Fruit fly (Drosophila melanogaster) whole organism, embryonic: ENCODE measurements around the gene CG32847.

ENCODE experiments used
- Atf3 ChIP-seq: fragments of 200-800 bp; sonication (Bioruptor generic); optimal IDR thresholded peaks from 3 replicates; lab custom pipeline; 2016; ENCODE audit warnings: missing biosample characterization, missing genetic modification characterization
- CG10274 ChIP-seq: fragments of 200-800 bp; sonication (Bioruptor generic); optimal IDR thresholded peaks from 3 replicates; lab custom pipeline; 2017; ENCODE audit warnings: missing biosample characterization, mild to moderate bottlenecking, missing genetic modification characterization
- CG11093 ChIP-seq: fragments of 200-800 bp; sonication (Bioruptor generic); IDR thresholded peaks from 3 replicates; pipeline ENCODE4 v1.3.6; 2022; ENCODE audit warnings: missing biosample characterization, missing genetic modification characterization
- CG12104 ChIP-seq: fragments of 200-800 bp; sonication (Bioruptor generic); optimal IDR thresholded peaks from 3 replicates; lab custom pipeline; 2016; ENCODE audit warnings: missing biosample characterization, missing genetic modification characterization
- CG12769 ChIP-seq: fragments of 200-800 bp; sonication (Bioruptor generic); optimal IDR thresholded peaks from 2 replicates; lab custom pipeline; 2019; ENCODE audit warnings: missing biosample characterization, mild to moderate bottlenecking, missing genetic modification characterization, moderate library complexity
- CG13287 ChIP-seq: fragments of 200-800 bp; sonication (Bioruptor generic); IDR thresholded peaks from 2 replicates; pipeline ENCODE4 v1.3.6; 2022; ENCODE audit warnings: missing biosample characterization, missing genetic modification characterization; ENCODE audit not compliant: partially characterized antibody
- CG15514 ChIP-seq: fragments of 200-800 bp; sonication (Bioruptor generic); optimal IDR thresholded peaks from 3 replicates; lab custom pipeline; 2017; ENCODE audit warnings: missing biosample characterization, missing genetic modification characterization, mild to moderate bottlenecking, moderate library complexity, missing genetic modification reagents
- CG2202 ChIP-seq: fragments of 200-800 bp; sonication (Bioruptor generic); optimal IDR thresholded peaks from 2 replicates; lab custom pipeline; 2018; ENCODE audit warnings: missing biosample characterization, mild to moderate bottlenecking, missing genetic modification characterization
- CG2889 ChIP-seq: fragments of 200-800 bp; sonication (Bioruptor generic); IDR thresholded peaks from 3 replicates; pipeline ENCODE4 v1.3.6; 2022; ENCODE audit warnings: missing biosample characterization, missing genetic modification characterization
- CG30020 ChIP-seq: fragments of 200-800 bp; optimal IDR thresholded peaks from 2 replicates; lab custom pipeline; 2019; ENCODE audit warnings: missing biosample characterization, mild to moderate bottlenecking, missing genetic modification characterization, moderate library complexity
- CG31388 ChIP-seq: fragments of 200-800 bp; sonication (Bioruptor generic); optimal IDR thresholded peaks from 2 replicates; lab custom pipeline; 2016; ENCODE audit warnings: missing biosample characterization, missing genetic modification characterization
- CG34376 ChIP-seq: fragments of 200-800 bp; sonication (Bioruptor generic); optimal IDR thresholded peaks from 2 replicates; lab custom pipeline; 2018; ENCODE audit warnings: missing biosample characterization, mild to moderate bottlenecking, missing genetic modification characterization
- CG3726 ChIP-seq: fragments of 200-800 bp; sonication (Bioruptor generic); IDR thresholded peaks from 3 replicates; pipeline ENCODE4, ENCODE4 v1.3.6; 2022; ENCODE audit warnings: missing biosample characterization, missing genetic modification characterization
- CG6175 ChIP-seq: fragments of 200-800 bp; sonication (Bioruptor generic); IDR thresholded peaks from 3 replicates; pipeline ENCODE4 v1.3.6; 2022; ENCODE audit warnings: missing biosample characterization, missing genetic modification characterization
- CG6791 ChIP-seq: fragments of 200-800 bp; sonication (Bioruptor generic); IDR thresholded peaks from 3 replicates; pipeline ENCODE4 v1.3.6; 2022; ENCODE audit warnings: missing biosample characterization, missing genetic modification characterization; ENCODE audit not compliant: partially characterized antibody
- CG6813 ChIP-seq: fragments of 200-800 bp; sonication (Bioruptor generic); optimal IDR thresholded peaks from 2 replicates; lab custom pipeline; 2017; ENCODE audit warnings: missing biosample characterization, missing genetic modification characterization, mild to moderate bottlenecking, moderate library complexity, missing genetic modification reagents
- CG8944 ChIP-seq: fragments of 200-800 bp; sonication (Bioruptor generic); optimal IDR thresholded peaks from 3 replicates; lab custom pipeline; 2016; ENCODE audit warnings: missing biosample characterization, missing genetic modification characterization
- CrebB ChIP-seq: fragments of 200-800 bp; sonication (Bioruptor generic); optimal IDR thresholded peaks from 3 replicates; lab custom pipeline; 2018; ENCODE audit warnings: missing biosample characterization, mild to moderate bottlenecking, missing genetic modification characterization
- D ChIP-seq, 2 experiments: fragments of 200-800 bp in 1 of 2; fragments of >200 bp in 1 of 2; sonication (Bioruptor generic) in 1 of 2; optimal IDR thresholded peaks; 2 replicates in 1 of 2; 3 replicates in 1 of 2; lab custom pipeline; 2017; ENCODE audit warnings: mild to moderate bottlenecking in 1 of 2, missing biosample characterization in 1 of 2, missing genetic modification characterization in 1 of 2, missing genetic modification reagents in 1 of 2
- Dll ChIP-seq: fragments of 200-800 bp; sonication (Bioruptor generic); IDR thresholded peaks from 4 replicates; pipeline ENCODE4 v1.3.6; 2022; ENCODE audit warnings: missing biosample characterization, missing genetic modification characterization; ENCODE audit not compliant: partially characterized antibody
- Drgx ChIP-seq: fragments of 200-800 bp; sonication (Bioruptor generic); IDR thresholded peaks from 2 replicates; pipeline ENCODE4 v1.3.6; 2022; ENCODE audit warnings: missing biosample characterization, missing genetic modification characterization
- GATAe ChIP-seq: fragments of 200-800 bp; sonication (Bioruptor generic); conservative IDR thresholded peaks from 2 replicates; pipeline ENCODE4 v1.3.6; 2022; ENCODE audit warnings: missing biosample characterization, missing genetic modification characterization
- Jarid2 ChIP-seq: fragments of 200-800 bp; sonication (Bioruptor generic); optimal IDR thresholded peaks from 3 replicates; lab custom pipeline; 2017; ENCODE audit warnings: mild to moderate bottlenecking, missing biosample characterization, missing genetic modification reagents, missing genetic modification characterization
- Mes4 ChIP-seq: fragments of 200-800 bp; sonication (Bioruptor generic); optimal IDR thresholded peaks from 2 replicates; lab custom pipeline; 2016; ENCODE audit warnings: missing biosample characterization, missing genetic modification characterization
- NFAT ChIP-seq: fragments of 200-800 bp; sonication (Bioruptor generic); IDR thresholded peaks from 2 replicates; pipeline ENCODE4 v1.3.6; 2022; ENCODE audit warnings: missing biosample characterization, missing genetic modification characterization
- Opbp ChIP-seq: fragments of 200-800 bp; sonication (Bioruptor generic); IDR thresholded peaks from 3 replicates; pipeline ENCODE4 v1.3.6; 2022; ENCODE audit warnings: missing biosample characterization, missing genetic modification characterization; ENCODE audit not compliant: partially characterized antibody
- Optix ChIP-seq: fragments of 200-800 bp; sonication (Bioruptor generic); IDR thresholded peaks from 3 replicates; pipeline ENCODE4 v1.3.6; 2022; ENCODE audit warnings: missing biosample characterization, missing genetic modification characterization
- Ptx1 ChIP-seq: fragments of 200-800 bp; sonication (Bioruptor generic); IDR thresholded peaks from 2 replicates; pipeline ENCODE4 v1.3.6; 2022; ENCODE audit warnings: missing biosample characterization, missing genetic modification characterization
- bbx ChIP-seq: fragments of 200-800 bp; sonication (Bioruptor generic); IDR thresholded peaks from 2 replicates; pipeline ENCODE4 v1.3.6; 2022; ENCODE audit warnings: missing biosample characterization, missing genetic modification characterization; ENCODE audit not compliant: partially characterized antibody
- chinmo ChIP-seq: fragments of 200-800 bp; sonication (Bioruptor generic); IDR thresholded peaks from 4 replicates; pipeline ENCODE4 v1.3.6; 2022; ENCODE audit warnings: missing biosample characterization, missing genetic modification characterization; ENCODE audit not compliant: partially characterized antibody
- en ChIP-seq: fragments of 200-800 bp; sonication (Bioruptor generic); optimal IDR thresholded peaks from 2 replicates; lab custom pipeline; 2016; ENCODE audit warnings: missing biosample characterization, missing genetic modification characterization
- jigr1 ChIP-seq: fragments of 200-800 bp; sonication (Bioruptor generic); IDR thresholded peaks from 3 replicates; pipeline ENCODE4 v1.3.6; 2022; ENCODE audit warnings: missing biosample characterization, missing genetic modification characterization
- kni ChIP-seq: fragments of 200-800 bp; sonication (Bioruptor generic); optimal IDR thresholded peaks from 3 replicates; lab custom pipeline; 2017; ENCODE audit warnings: mild to moderate bottlenecking, missing biosample characterization, missing genetic modification reagents, missing genetic modification characterization
- mam ChIP-seq: fragments of 200-800 bp; sonication (Bioruptor generic); optimal IDR thresholded peaks from 3 replicates; lab custom pipeline; 2016; ENCODE audit warnings: missing biosample characterization, missing genetic modification characterization
- mirr ChIP-seq: fragments of 200-800 bp; sonication (Bioruptor generic); optimal IDR thresholded peaks from 3 replicates; lab custom pipeline; 2018; ENCODE audit warnings: missing biosample characterization, mild to moderate bottlenecking, missing genetic modification characterization
- nerfin-2 ChIP-seq: fragments of 200-800 bp; sonication (Bioruptor generic); IDR thresholded peaks from 2 replicates; pipeline ENCODE4 v1.3.6; 2022; ENCODE audit warnings: missing biosample characterization, missing genetic modification characterization; ENCODE audit not compliant: partially characterized antibody
- otp ChIP-seq: fragments of 200-800 bp; sonication (Bioruptor generic); IDR thresholded peaks from 3 replicates; pipeline ENCODE4, ENCODE4 v1.3.6; 2022; ENCODE audit warnings: missing biosample characterization, missing genetic modification characterization
- pb ChIP-seq: fragments of 200-800 bp; sonication (Bioruptor generic); optimal IDR thresholded peaks from 3 replicates; lab custom pipeline; 2016; ENCODE audit warnings: missing biosample characterization, missing genetic modification characterization
- ro ChIP-seq: fragments of 200-800 bp; sonication (Bioruptor generic); IDR thresholded peaks from 2 replicates; pipeline ENCODE4 v1.3.6; 2022; ENCODE audit warnings: missing biosample characterization, missing genetic modification characterization
- scrt ChIP-seq: fragments of 200-800 bp; sonication (Bioruptor generic); optimal IDR thresholded peaks from 2 replicates; lab custom pipeline; 2018; ENCODE audit warnings: missing biosample characterization, mild to moderate bottlenecking, missing genetic modification characterization, moderate library complexity
- seq ChIP-seq: fragments of 200-800 bp; sonication (Bioruptor generic); IDR thresholded peaks from 2 replicates; pipeline ENCODE4 v1.3.6; 2022; ENCODE audit warnings: missing biosample characterization, missing genetic modification characterization
- shn ChIP-seq: fragments of 200-800 bp; sonication (Bioruptor generic); optimal IDR thresholded peaks from 3 replicates; lab custom pipeline; 2016; ENCODE audit warnings: missing biosample characterization, missing genetic modification characterization
- tna ChIP-seq: fragments of 200-800 bp; sonication (Bioruptor generic); IDR thresholded peaks from 2 replicates; pipeline ENCODE4 v1.3.6; 2022; ENCODE audit warnings: missing biosample characterization, missing genetic modification characterization; ENCODE audit not compliant: partially characterized antibody
- unpg ChIP-seq: fragments of 200-800 bp; sonication (Bioruptor generic); optimal IDR thresholded peaks from 3 replicates; lab custom pipeline; 2018; ENCODE audit warnings: missing biosample characterization, mild to moderate bottlenecking, missing genetic modification characterization, moderate library complexity
- z ChIP-seq: fragments of 200-800 bp; sonication (Bioruptor generic); IDR thresholded peaks from 3 replicates; pipeline ENCODE4 v1.3.6; 2022; ENCODE audit warnings: missing biosample characterization, missing genetic modification characterization

Gene CG32847

dm6 chr3L:15116536-15116935, 4.8 kb upstream of the CG32847 start, which contains the start of gene Cep135 (continued):
- TF ChIP-seq CG6791 (GFP tag; lab: Robert Waterston, UW) = peak; percentile 90

DNA sequence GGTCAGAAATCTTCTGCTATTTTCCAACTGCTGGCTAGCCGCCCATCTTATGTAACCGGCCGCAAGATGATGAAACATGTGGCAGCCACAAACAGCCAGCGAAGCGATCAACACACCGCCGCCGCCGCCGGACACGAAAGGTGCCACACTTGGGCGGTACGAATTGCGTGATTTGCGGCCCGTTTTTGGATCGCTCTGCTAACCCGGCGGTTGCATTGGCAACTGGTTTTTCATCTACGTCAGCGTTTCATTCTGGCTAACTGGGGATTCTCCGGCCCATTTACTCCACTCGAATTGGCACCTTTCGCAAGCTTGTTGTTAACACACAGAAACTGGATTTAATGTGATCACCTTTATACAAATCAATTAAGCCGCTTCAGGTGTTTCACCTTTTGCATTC, 2.4 kb downstream of the CG32847 start:
- TF ChIP-seq Atf3 (GFP tag; lab: Kevin White, UChicago) = no peak
- TF ChIP-seq scrt (GFP tag; lab: Kevin White, UChicago) = no peak
- peak; percentile 82; the same call in 2 of the 3 replicates for TF ChIP-seq CG6175 (GFP tag; lab: Robert Waterston, UW)
- TF ChIP-seq Ptx1 (GFP tag; lab: Robert Waterston, UW) = no peak
- TF ChIP-seq CG15514 (GFP tag; lab: Kevin White, UChicago) = no peak
- TF ChIP-seq shn (GFP tag; lab: Kevin White, UChicago) = no peak
- no peak for TF ChIP-seq CG34376 (GFP tag; lab: Kevin White, UChicago)
- TF ChIP-seq en (GFP tag; lab: Kevin White, UChicago) = no peak
- TF ChIP-seq CG31388 = no peak
- no peak for TF ChIP-seq Mes4
- TF ChIP-seq chinmo (GFP tag; lab: Robert Waterston, UW) = 0 out of 4 replicates have a peak, but pooled peaks have one; percentile 42
- TF ChIP-seq tna (GFP tag; lab: Robert Waterston, UW) = no peak
- TF ChIP-seq CG13287 (GFP tag; lab: Robert Waterston, UW) = 0 out of 2 replicates have a peak, but pooled peaks have one; percentile 6
- no peak for TF ChIP-seq unpg

dm6 chr3L:15125077-15125652, 3.8 kb downstream of the CG32847 start, which contains the start of gene CG16959:
Gene CG16959, minus strand, starts transcription at chr3L:15125321.
- TF ChIP-seq D (optimal IDR thresholded peaks at IDR 0.05; lab: Kevin White, UChicago) (peak; percentile 81), D (GFP tag; optimal IDR thresholded peaks at IDR 0.05; lab: Kevin White, UChicago) (no peak), CG2889 (GFP tag; lab: Robert Waterston, UW) (no peak), pb (GFP tag; lab: Kevin White, UChicago) (peak; percentile 11), ro (GFP tag; lab: Robert Waterston, UW) (no peak), CrebB (peak; percentile 22), mam (GFP tag; lab: Kevin White, UChicago) (no peak), mirr (no peak), Drgx (GFP tag; lab: Robert Waterston, UW) (peak; percentile 21; the same call in 1 of the 2 replicates), Dll (GFP tag; lab: Robert Waterston, UW) (peak; percentile 47; the same call in 1 of the 4 replicates), Jarid2 (GFP tag; lab: Kevin White, UChicago) (peak; percentile 50), NFAT (GFP tag; lab: Robert Waterston, UW) (0 out of 2 replicates have a peak, but pooled peaks have one; percentile 2), CG30020 (tag; lab: Kevin White, UChicago) (no peak), CG3726 (no peak), CG12769 (peak; percentile 79), CG6813 (no peak), z (GFP tag; lab: Robert Waterston, UW) (0 out of 3 replicates have a peak, but pooled peaks have one; percentile 17), bbx (GFP tag; lab: Robert Waterston, UW) (peak; percentile 12; the same call in 1 of the 2 replicates), GATAe (GFP tag; lab: Robert Waterston, UW) (no peak), kni (GFP tag; lab: Kevin White, UChicago) (peak; percentile 91), Optix (GFP tag; lab: Robert Waterston, UW) (no peak), seq (GFP tag; lab: Robert Waterston, UW) (no peak), CG8944 (GFP tag; lab: Kevin White, UChicago) (no peak), CG2202 (tag; lab: Kevin White, UChicago) (no peak), CG10274 (GFP tag; lab: Kevin White, UChicago) (peak; percentile 14), CG15514 (GFP tag; lab: Kevin White, UChicago) (peak; percentile 27), nerfin-2 (no peak), CG11093 (GFP tag; lab: Robert Waterston, UW) (no peak), jigr1 (no peak), Opbp (GFP tag; lab: Robert Waterston, UW) (0 out of 3 replicates have a peak, but pooled peaks have one; percentile 35), CG12104 (no peak), otp (GFP tag; lab: Robert Waterston, UW) (peak; percentile 42; the same call in 1 of the 3 replicates)
